Worm (Caenorhabditis elegans) whole organism, L3 larva: ENCODE results near the gene pgm-1.
"Not testable (repeated sequence)": the region's sequence is repeated elsewhere in the genome, so short reads cannot be mapped to it uniquely, and the experiment has no call there.

Experiments
- ZK546.5 ChIP-seq: sonication (generic microtip); optimal IDR thresholded peaks from 2 replicates; lab custom pipeline; 2017; ENCODE audit warnings: missing biosample characterization, missing genetic modification characterization
- ama-1 ChIP-seq: fragments of 150-350 bp; optimal IDR thresholded peaks from 2 replicates; lab custom pipeline; 2018
- ceh-16 ChIP-seq: sonication (generic microtip); optimal IDR thresholded peaks from 2 replicates; lab custom pipeline; 2017; ENCODE audit warnings: missing biosample characterization, missing genetic modification characterization
- ceh-28 ChIP-seq: fragments of 150-350 bp; optimal IDR thresholded peaks from 2 replicates; lab custom pipeline; 2014; ENCODE audit warnings: missing biosample characterization, missing genetic modification reagents, missing genetic modification characterization
- ceh-82 ChIP-seq: fragments of 150-350 bp; optimal IDR thresholded peaks from 2 replicates; lab custom pipeline; 2014; ENCODE audit warnings: missing biosample characterization, missing genetic modification characterization
- daf-12 ChIP-seq: fragments of 150-350 bp; optimal IDR thresholded peaks from 2 replicates; lab custom pipeline; 2014; ENCODE audit warnings: missing biosample characterization, missing genetic modification reagents, missing genetic modification characterization
- egl-27 ChIP-seq: sonication (generic microtip); optimal IDR thresholded peaks from 4 replicates; lab custom pipeline; 2017; ENCODE audit warnings: missing biosample characterization, missing genetic modification reagents, missing genetic modification characterization
- elt-1 ChIP-seq: fragments of 150-350 bp; optimal IDR thresholded peaks from 2 replicates; lab custom pipeline; 2014; ENCODE audit warnings: missing biosample characterization, missing genetic modification characterization
- elt-2 ChIP-seq: sonication (generic microtip); optimal IDR thresholded peaks from 2 replicates; lab custom pipeline; 2016; ENCODE audit warnings: missing genetic modification reagents, mild to moderate bottlenecking, missing genetic modification characterization, missing compliant biosample characterization
- eor-1 ChIP-seq, 2 experiments: fragments of 150-350 bp; optimal IDR thresholded peaks; 2 replicates each; lab custom pipeline; 2014 to 2018; ENCODE audit warnings: missing biosample characterization in 2 of 2, missing genetic modification characterization in 2 of 2
- fkh-10 ChIP-seq: sonication (generic microtip); optimal IDR thresholded peaks from 2 replicates; lab custom pipeline; 2017; ENCODE audit warnings: missing biosample characterization, missing genetic modification reagents, missing genetic modification characterization
- fkh-2 ChIP-seq: fragments of 150-350 bp; optimal IDR thresholded peaks from 2 replicates; lab custom pipeline; 2014; ENCODE audit warnings: missing biosample characterization, missing genetic modification reagents, missing genetic modification characterization
- fos-1 ChIP-seq: fragments of 150-350 bp; optimal IDR thresholded peaks from 2 replicates; lab custom pipeline; 2014; ENCODE audit warnings: missing biosample characterization, missing genetic modification characterization
- jun-1 ChIP-seq: fragments of 150-350 bp; optimal IDR thresholded peaks from 2 replicates; lab custom pipeline; 2014; ENCODE audit warnings: missing biosample characterization, missing genetic modification reagents, missing genetic modification characterization
- lin-15B ChIP-seq: fragments of 150-350 bp; optimal IDR thresholded peaks from 2 replicates; lab custom pipeline; 2014; ENCODE audit warnings: missing biosample characterization, missing genetic modification characterization
- lin-39 ChIP-seq: fragments of 150-350 bp; optimal IDR thresholded peaks from 2 replicates; lab custom pipeline; 2018; ENCODE audit warnings: missing biosample characterization, missing genetic modification reagents, missing genetic modification characterization
- mdl-1 ChIP-seq: fragments of 150-350 bp; optimal IDR thresholded peaks from 2 replicates; lab custom pipeline; 2014; ENCODE audit warnings: missing biosample characterization, missing genetic modification characterization
- mml-1 ChIP-seq: fragments of 150-350 bp; sonication (generic microtip); optimal IDR thresholded peaks from 3 replicates; lab custom pipeline; 2014; ENCODE audit warnings: missing biosample characterization, missing genetic modification characterization
- nfya-1 ChIP-seq: sonication (generic microtip); optimal IDR thresholded peaks from 2 replicates; lab custom pipeline; 2017; ENCODE audit warnings: missing genetic modification characterization, mild to moderate bottlenecking, missing compliant biosample characterization, antibody characterized with exemption, moderate library complexity; ENCODE audit not compliant: insufficient read depth
- nhr-11 ChIP-seq: fragments of 150-350 bp; optimal IDR thresholded peaks from 2 replicates; lab custom pipeline; 2014; ENCODE audit warnings: missing biosample characterization, missing genetic modification characterization
- nhr-12 ChIP-seq: fragments of 150-350 bp; optimal IDR thresholded peaks from 2 replicates; lab custom pipeline; 2014; ENCODE audit warnings: missing biosample characterization, missing genetic modification characterization
- nhr-23 ChIP-seq: fragments of 150-350 bp; optimal IDR thresholded peaks from 2 replicates; lab custom pipeline; 2014; ENCODE audit warnings: missing biosample characterization, missing genetic modification reagents, missing genetic modification characterization
- nhr-237 ChIP-seq: fragments of 150-350 bp; optimal IDR thresholded peaks from 2 replicates; lab custom pipeline; 2014; ENCODE audit warnings: missing biosample characterization, missing genetic modification characterization
- nhr-25 ChIP-seq: sonication (generic microtip); optimal IDR thresholded peaks from 2 replicates; lab custom pipeline; 2017; ENCODE audit warnings: missing biosample characterization, missing genetic modification characterization
- nhr-28 ChIP-seq: fragments of 150-350 bp; optimal IDR thresholded peaks from 2 replicates; lab custom pipeline; 2014; ENCODE audit warnings: missing biosample characterization, missing genetic modification characterization
- nhr-67 ChIP-seq: fragments of 150-350 bp; optimal IDR thresholded peaks from 2 replicates; lab custom pipeline; 2014; ENCODE audit warnings: missing biosample characterization, missing genetic modification characterization
- nhr-76 ChIP-seq: fragments of 150-350 bp; sonication (generic microtip); optimal IDR thresholded peaks from 5 replicates; lab custom pipeline; 2014; ENCODE audit warnings: missing biosample characterization, missing genetic modification characterization
- pha-4 ChIP-seq: fragments of 150-350 bp; optimal IDR thresholded peaks from 2 replicates; lab custom pipeline; 2014; ENCODE audit warnings: missing biosample characterization, missing genetic modification reagents, missing genetic modification characterization
- pqm-1 ChIP-seq: fragments of 150-350 bp; optimal IDR thresholded peaks from 2 replicates; lab custom pipeline; 2017; ENCODE audit warnings: missing biosample characterization, missing genetic modification characterization, inconsistent platforms
- sea-2 ChIP-seq: fragments of 150-350 bp; sonication (generic microtip); optimal IDR thresholded peaks from 4 replicates; lab custom pipeline; 2014; ENCODE audit warnings: missing biosample characterization, missing genetic modification reagents, missing genetic modification characterization
- skn-1 ChIP-seq: fragments of 150-350 bp; optimal IDR thresholded peaks from 2 replicates; lab custom pipeline; 2014; ENCODE audit warnings: missing biosample characterization, missing genetic modification characterization
- unc-39 ChIP-seq: sonication (generic microtip); optimal IDR thresholded peaks from 4 replicates; lab custom pipeline; 2017; ENCODE audit warnings: missing biosample characterization, missing genetic modification characterization
- zag-1 ChIP-seq: fragments of 150-350 bp; optimal IDR thresholded peaks from 2 replicates; lab custom pipeline; 2014; ENCODE audit warnings: missing biosample characterization, missing genetic modification characterization
- ztf-11 ChIP-seq: fragments of 150-350 bp; optimal IDR thresholded peaks from 2 replicates; lab custom pipeline; 2014; ENCODE audit warnings: missing biosample characterization, missing genetic modification characterization
- ztf-4 ChIP-seq: fragments of 150-350 bp; optimal IDR thresholded peaks from 2 replicates; lab custom pipeline; 2014; ENCODE audit warnings: missing biosample characterization, missing genetic modification characterization

Gene pgm-1

DNA sequence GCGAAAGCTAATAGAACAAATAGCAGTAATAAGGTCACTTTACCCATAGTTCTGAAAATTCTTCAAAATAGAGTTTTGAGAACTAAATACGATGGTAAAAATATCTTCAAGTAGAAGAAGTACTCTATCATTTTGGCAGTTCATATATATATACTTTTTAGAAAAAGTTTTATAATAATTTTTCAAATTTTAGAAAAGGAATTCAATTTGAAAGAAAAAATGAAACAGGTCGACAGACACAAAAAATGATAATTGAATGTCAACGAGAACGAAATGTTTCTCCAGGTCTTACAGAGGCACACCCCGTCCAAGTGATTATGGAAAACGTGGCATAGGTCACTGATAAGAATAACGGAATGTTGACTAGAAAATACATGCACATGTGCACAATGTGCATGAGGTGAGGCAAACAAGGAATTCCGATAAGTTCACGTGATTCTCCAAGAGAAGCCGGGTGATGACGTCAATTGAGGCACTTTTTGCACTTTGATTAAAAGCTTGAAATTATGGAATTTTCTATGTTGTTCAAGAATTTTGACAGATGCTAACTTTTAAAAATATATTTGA, 36.0 kb downstream of the pgm-1 start, which contains the start of gene aagr-2:
Gene aagr-2 (minus strand): TSS at position 51 of the 567 bp plus-strand sequence.
- TF ChIP-seq ceh-82 (tag; lab: Kevin White, UChicago) = no peak
- no peak for TF ChIP-seq mdl-1 (tag; lab: Kevin White, UChicago)
- TF ChIP-seq elt-2 (tag; lab: Kevin White, UChicago) = peak; percentile 100
- TF ChIP-seq jun-1 (tag; lab: Kevin White, UChicago) = peak; percentile 76
- peak; percentile 74 for TF ChIP-seq pha-4 (tag; lab: Kevin White, UChicago)
- peak; percentile 96 for TF ChIP-seq pqm-1 (tag; lab: Kevin White, UChicago)

ce11 chrII:4931286-4931685, 42.0 kb downstream of the pgm-1 start:
- TF ChIP-seq eor-1 (tag; optimal IDR thresholded peaks at IDR 0.05; lab: Kevin White, UChicago) (no peak), zag-1 (tag; lab: Kevin White, UChicago) (no peak), unc-39 (no peak), ztf-4 (tag; lab: Kevin White, UChicago) (no peak), nfya-1 (no peak), nhr-237 (no peak), fkh-2 (tag; lab: Kevin White, UChicago) (no peak), mml-1 (tag; lab: Kevin White, UChicago) (no peak), daf-12 (tag; lab: Kevin White, UChicago) (no peak), ceh-28 (tag; lab: Kevin White, UChicago) (no peak), nhr-12 (no peak), ZK546.5 (tag; lab: Kevin White, UChicago) (no peak), nhr-67 (no peak), lin-39 (tag; lab: Kevin White, UChicago) (no peak)

- TF ChIP-seq nhr-28; skn-1 (tag; lab: Kevin White, UChicago); nhr-12: not testable (repeated sequence)
Observed at ce11 chrII:4932727-4933126, 43.5 kb downstream of the pgm-1 start, which contains the start of gene msp-152. TSS of gene msp-152 (plus strand) at chrII:4933027.

DNA sequence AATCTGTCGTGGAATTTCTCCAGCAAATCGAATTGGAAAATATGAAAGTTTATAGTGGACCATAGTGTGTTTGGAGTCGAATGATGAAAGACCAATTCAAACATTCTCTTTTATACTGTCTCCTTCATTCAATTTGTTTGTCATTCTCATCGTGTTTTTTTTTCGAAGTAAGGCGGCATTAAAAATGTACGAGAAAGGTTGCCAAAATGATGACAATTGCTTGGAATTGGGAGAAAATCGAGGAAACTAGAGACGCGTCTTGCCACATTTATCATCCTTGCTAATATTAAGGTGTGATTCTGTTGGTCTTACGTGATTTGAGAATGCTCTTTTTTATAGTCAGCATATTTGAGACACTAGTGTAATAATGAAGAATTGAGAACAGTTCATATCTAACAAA, 45.7 kb downstream of the pgm-1 start, which contains the start of gene gst-30:
Gene gst-30 (minus strand): TSS at position 101 of the 400 bp plus-strand sequence.
- no peak for TF ChIP-seq ztf-11
- no peak for TF ChIP-seq nhr-28
- TF ChIP-seq eor-1 (tag; optimal IDR thresholded peaks at IDR 0.05; lab: Kevin White, UChicago) = no peak
- no peak for TF ChIP-seq ama-1 (lab: Kevin White, UChicago)
- TF ChIP-seq nhr-25 (tag; lab: Kevin White, UChicago) = no peak
- no peak for TF ChIP-seq nhr-76 (tag; lab: Kevin White, UChicago)
- TF ChIP-seq nhr-237 = no peak
- TF ChIP-seq fkh-2 (tag; lab: Kevin White, UChicago) = no peak
- TF ChIP-seq fos-1 (tag; lab: Kevin White, UChicago) = no peak
- TF ChIP-seq jun-1 (tag; lab: Kevin White, UChicago) = no peak
- TF ChIP-seq mdl-1 (tag; lab: Kevin White, UChicago) = no peak
- no peak for TF ChIP-seq nhr-23

DNA sequence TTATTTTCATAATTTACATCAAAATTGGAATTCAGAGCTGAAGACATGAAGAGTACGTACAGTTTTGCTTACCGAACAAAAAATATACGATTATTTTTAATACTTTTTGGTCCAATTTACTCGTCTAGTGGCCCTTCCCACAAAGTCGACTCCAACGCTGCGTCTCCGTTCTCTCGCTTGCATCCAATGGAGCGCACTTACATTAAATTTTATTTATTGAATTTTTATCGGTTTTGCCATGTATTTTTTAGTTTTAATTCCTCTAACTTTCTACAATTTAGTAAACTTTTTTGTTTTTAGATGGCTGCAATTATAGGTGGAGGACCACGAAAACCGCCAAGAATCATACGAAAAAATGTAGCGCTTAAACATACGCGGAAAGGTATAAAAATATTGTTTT, 46.3 kb downstream of the pgm-1 start, which contains the start of gene ZK546.5:
Gene ZK546.5 (plus strand): TSS at position 301 of the 400 bp plus-strand sequence.
- no peak for TF ChIP-seq nhr-11 (tag; lab: Kevin White, UChicago)
- peak; percentile 36 for TF ChIP-seq nfya-1
- peak; percentile 1 for TF ChIP-seq lin-15B (tag; lab: Kevin White, UChicago)
- TF ChIP-seq, all 47 proteins: peak for 2

ce11 chrII:4937743-4938142, 48.5 kb downstream of the pgm-1 start, which contains the start of gene ZK546.4:
TSS of gene ZK546.4 (plus strand) at chrII:4938043.
- no peak for TF ChIP-seq pha-4 (tag; lab: Kevin White, UChicago)
- no peak for TF ChIP-seq mdl-1 (tag; lab: Kevin White, UChicago)
- no peak for TF ChIP-seq fkh-10 (GFP tag; lab: Kevin White, UChicago)
- TF ChIP-seq lin-39 (tag; lab: Kevin White, UChicago) = no peak
- no peak for TF ChIP-seq nhr-67
- TF ChIP-seq elt-1 (tag; lab: Kevin White, UChicago) = no peak
- TF ChIP-seq ceh-82 (tag; lab: Kevin White, UChicago) = no peak
- no peak for TF ChIP-seq nhr-11 (tag; lab: Kevin White, UChicago)
- TF ChIP-seq fkh-2 (tag; lab: Kevin White, UChicago) = no peak
- TF ChIP-seq mml-1 (tag; lab: Kevin White, UChicago) = no peak
- no peak for TF ChIP-seq zag-1 (tag; lab: Kevin White, UChicago)
- no peak for TF ChIP-seq sea-2 (GFP tag; lab: Kevin White, UChicago)
- no peak for TF ChIP-seq egl-27
- no peak for TF ChIP-seq ceh-16
- no peak for TF ChIP-seq nhr-23
- no peak for TF ChIP-seq eor-1 (tag; optimal IDR thresholded peaks at IDR 0.05; lab: Kevin White, UChicago)
- TF ChIP-seq unc-39 = no peak
